Worm (Caenorhabditis elegans): ENCODE measurements around the gene C35A11.3.

The C35A11.3 gene

ce11 chrV:5349471-5349870 lies 22.7 kb upstream of the C35A11.3 start, which contains the start of gene T09D3.3:
Gene T09D3.3 (minus strand): TSS chrV:5349571.
- TF ChIP-seq cnd-1 (tag; optimal IDR thresholded peaks at IDR 0.05) (no peak), lsy-2 (tag; optimal IDR thresholded peaks at IDR 0.05) (no peak), snpc-4 (tag; optimal IDR thresholded peaks at IDR 0.05) (no peak), nhr-12 (tag; optimal IDR thresholded peaks at IDR 0.05) (no peak), nhr-237 (tag; optimal IDR thresholded peaks at IDR 0.05) (no peak), hlh-1 (tag; optimal IDR thresholded peaks at IDR 0.05) (no peak), unc-62 (GFP tag; optimal IDR thresholded peaks at IDR 0.05) (no peak), ceh-83 (GFP tag; optimal IDR thresholded peaks at IDR 0.05) (no peak), nhr-2 (tag; optimal IDR thresholded peaks at IDR 0.05) (no peak), bed-3 (GFP tag; optimal IDR thresholded peaks at IDR 0.05) (no peak), ztf-11 (tag; optimal IDR thresholded peaks at IDR 0.05) (no peak)

ce11 chrV:5351483-5351882 lies 20.7 kb upstream of the C35A11.3 start, which contains the start of gene srd-9:
Gene srd-9 (plus strand): TSS chrV:5351783.
- no peak for TF ChIP-seq drap-1 (GFP tag; optimal IDR thresholded peaks at IDR 0.05)
- TF ChIP-seq lin-32 (GFP tag; optimal IDR thresholded peaks at IDR 0.05) = no peak
- TF ChIP-seq nhr-237 (tag; optimal IDR thresholded peaks at IDR 0.05) = no peak
- TF ChIP-seq ceh-43 (GFP tag; optimal IDR thresholded peaks at IDR 0.05) = no peak
- no peak for TF ChIP-seq unc-120 (tag; optimal IDR thresholded peaks at IDR 0.05; ENCODE audit: poor library complexity, severe bottlenecking)
- no peak for TF ChIP-seq nhr-2 (tag; optimal IDR thresholded peaks at IDR 0.05)
- TF ChIP-seq sem-2 (GFP tag; optimal IDR thresholded peaks at IDR 0.05) = no peak

ce11 chrV:5358772-5359171 lies 13.4 kb upstream of the C35A11.3 start, which contains the start of gene nhr-216:
Gene nhr-216 (minus strand): TSS chrV:5358872.
- TF ChIP-seq M03D4.4 (tag; optimal IDR thresholded peaks at IDR 0.05) (no peak), ztf-11 (tag; optimal IDR thresholded peaks at IDR 0.05) (no peak), unc-120 (tag; optimal IDR thresholded peaks at IDR 0.05; ENCODE audit: poor library complexity, severe bottlenecking) (no peak), ceh-39 (tag; optimal IDR thresholded peaks at IDR 0.05) (no peak), mls-2 (tag; optimal IDR thresholded peaks at IDR 0.05) (no peak), ceh-83 (GFP tag; optimal IDR thresholded peaks at IDR 0.05) (no peak), cnd-1 (tag; optimal IDR thresholded peaks at IDR 0.05) (no peak), tbx-8 (GFP tag; optimal IDR thresholded peaks at IDR 0.05) (no peak), unc-39 (tag; optimal IDR thresholded peaks at IDR 0.05) (no peak), flh-1 (GFP tag; optimal IDR thresholded peaks at IDR 0.05) (no peak), unc-62 (GFP tag; optimal IDR thresholded peaks at IDR 0.05) (no peak), snpc-4 (tag; optimal IDR thresholded peaks at IDR 0.05) (no peak), lin-32 (GFP tag; optimal IDR thresholded peaks at IDR 0.05) (no peak), sptf-1 (tag; optimal IDR thresholded peaks at IDR 0.05) (no peak), ham-2 (GFP tag; optimal IDR thresholded peaks at IDR 0.05) (no peak), ces-1 (GFP tag; optimal IDR thresholded peaks at IDR 0.05) (no peak)

ce11 chrV:5362220-5362619 lies 10.0 kb upstream of the C35A11.3 start:
- TF ChIP-seq mls-2 (tag; optimal IDR thresholded peaks at IDR 0.05) = no peak
- no peak for TF ChIP-seq snpc-4 (tag; optimal IDR thresholded peaks at IDR 0.05)
- TF ChIP-seq ceh-43 (GFP tag; optimal IDR thresholded peaks at IDR 0.05) = no peak

ce11 chrV:5364863-5365262 lies 7.4 kb upstream of the C35A11.3 start, which contains the start of gene T09D3.8:
Gene T09D3.8 (plus strand): TSS chrV:5365163.
- TF ChIP-seq lin-32 (GFP tag; optimal IDR thresholded peaks at IDR 0.05) (no peak), bed-3 (GFP tag; optimal IDR thresholded peaks at IDR 0.05) (no peak), ham-2 (GFP tag; optimal IDR thresholded peaks at IDR 0.05) (no peak), lin-13 (tag; optimal IDR thresholded peaks at IDR 0.05) (no peak)

ce11 chrV:5368792-5369191 lies 3.4 kb upstream of the C35A11.3 start, which contains the start of gene T09D3.9:
Gene T09D3.9 (minus strand): TSS chrV:5368892.
- TF ChIP-seq sptf-1 (tag; optimal IDR thresholded peaks at IDR 0.05) (no peak), unc-120 (tag; optimal IDR thresholded peaks at IDR 0.05; ENCODE audit: poor library complexity, severe bottlenecking) (no peak), snpc-4 (tag; optimal IDR thresholded peaks at IDR 0.05) (no peak), ztf-11 (tag; optimal IDR thresholded peaks at IDR 0.05) (no peak), ceh-39 (tag; optimal IDR thresholded peaks at IDR 0.05) (no peak), unc-62 (GFP tag; optimal IDR thresholded peaks at IDR 0.05) (no peak), nhr-28 (tag; optimal IDR thresholded peaks at IDR 0.05) (no peak), pha-4 (tag; optimal IDR thresholded peaks at IDR 0.05) (no peak), unc-39 (tag; optimal IDR thresholded peaks at IDR 0.05) (no peak), elt-1 (tag; optimal IDR thresholded peaks at IDR 0.05; ENCODE audit: borderline replicate concordance, insufficient read depth) (no peak), mep-1 (tag; optimal IDR thresholded peaks at IDR 0.05) (no peak), nhr-12 (tag; optimal IDR thresholded peaks at IDR 0.05) (no peak), ceh-83 (GFP tag; optimal IDR thresholded peaks at IDR 0.05) (no peak), cnd-1 (tag; optimal IDR thresholded peaks at IDR 0.05) (no peak), tbx-8 (GFP tag; optimal IDR thresholded peaks at IDR 0.05) (no peak), ceh-43 (GFP tag; optimal IDR thresholded peaks at IDR 0.05) (no peak), elt-3 (tag; optimal IDR thresholded peaks at IDR 0.05) (no peak)

Measured in whole organism, mixed stage, embryonic.